Worm (Caenorhabditis elegans) whole organism, late embryonic: ENCODE results near the gene acs-7.

Experiments
- C08G9.2 ChIP-seq: sonication (generic microtip); optimal IDR thresholded peaks from 2 replicates; lab custom pipeline; 2016; ENCODE audit warnings: mild to moderate bottlenecking, missing genetic modification characterization, moderate library complexity, missing compliant biosample characterization
- Y22D7AL.16 ChIP-seq: sonication (generic microtip); optimal IDR thresholded peaks from 2 replicates; lab custom pipeline; 2016; ENCODE audit warnings: missing genetic modification characterization, missing compliant biosample characterization
- ahr-1 ChIP-seq: sonication (generic microtip); optimal IDR thresholded peaks from 2 replicates; lab custom pipeline; 2016; ENCODE audit warnings: missing genetic modification characterization, missing compliant biosample characterization
- ama-1 ChIP-seq: fragments of 150-350 bp; optimal IDR thresholded peaks from 2 replicates; lab custom pipeline; 2014
- ceh-18 ChIP-seq: sonication (generic microtip); optimal IDR thresholded peaks from 2 replicates; lab custom pipeline; 2016; ENCODE audit warnings: missing genetic modification characterization, missing compliant biosample characterization
- ceh-2 ChIP-seq: sonication (generic microtip); optimal IDR thresholded peaks from 2 replicates; lab custom pipeline; 2016; ENCODE audit warnings: missing genotype, missing genetic modification characterization, missing compliant biosample characterization
- ceh-22 ChIP-seq: sonication (generic microtip); optimal IDR thresholded peaks from 2 replicates; lab custom pipeline; 2017; ENCODE audit warnings: missing biosample characterization, missing genetic modification characterization
- ceh-24 ChIP-seq: sonication (generic microtip); optimal IDR thresholded peaks from 2 replicates; lab custom pipeline; 2016; ENCODE audit warnings: mild to moderate bottlenecking, missing genetic modification characterization, missing compliant biosample characterization
- ceh-31 ChIP-seq: sonication (generic microtip); optimal IDR thresholded peaks from 2 replicates; lab custom pipeline; 2016; ENCODE audit warnings: missing genetic modification characterization, missing compliant biosample characterization
- ceh-34 ChIP-seq: sonication (generic microtip); optimal IDR thresholded peaks from 2 replicates; lab custom pipeline; 2016; ENCODE audit warnings: mild to moderate bottlenecking, missing genetic modification characterization, missing compliant biosample characterization
- ceh-45 ChIP-seq: fragments of 200-800 bp; sonication (Bioruptor generic); IDR thresholded peaks from 2 replicates; pipeline ENCODE4 v1.3.6; 2022; ENCODE audit warnings: missing genetic modification reagents, missing genetic modification characterization, missing compliant biosample characterization
- ceh-48 ChIP-seq: sonication (generic microtip); optimal IDR thresholded peaks from 2 replicates; lab custom pipeline; 2016; ENCODE audit warnings: missing genetic modification characterization, inconsistent platforms, missing compliant biosample characterization
- ceh-6 ChIP-seq: fragments of 200-800 bp; sonication (Bioruptor generic); optimal IDR thresholded peaks from 2 replicates; lab custom pipeline; 2018; ENCODE audit warnings: mild to moderate bottlenecking, missing genetic modification characterization, missing compliant biosample characterization
- ceh-9 ChIP-seq: sonication (generic microtip); optimal IDR thresholded peaks from 2 replicates; lab custom pipeline; 2016; ENCODE audit warnings: mild to moderate bottlenecking, missing genetic modification characterization, inconsistent platforms, missing compliant biosample characterization
- elt-2 ChIP-seq: sonication (generic microtip); optimal IDR thresholded peaks from 2 replicates; lab custom pipeline; 2016; ENCODE audit warnings: missing genetic modification reagents, missing genetic modification characterization, missing compliant biosample characterization
- fkh-6 ChIP-seq: sonication (generic microtip); optimal IDR thresholded peaks from 2 replicates; lab custom pipeline; 2016; ENCODE audit warnings: missing genetic modification characterization, missing compliant biosample characterization
- hlh-13 ChIP-seq: fragments of 200-800 bp; sonication (Bioruptor generic); optimal IDR thresholded peaks from 2 replicates; lab custom pipeline; 2018; ENCODE audit warnings: mild to moderate bottlenecking, missing genetic modification characterization, missing compliant biosample characterization
- hlh-8 ChIP-seq: sonication (generic microtip); optimal IDR thresholded peaks from 2 replicates; lab custom pipeline; 2016; ENCODE audit warnings: missing genotype, missing genetic modification characterization, missing compliant biosample characterization
- madf-2 ChIP-seq: sonication (generic microtip); optimal IDR thresholded peaks from 2 replicates; lab custom pipeline; 2017; ENCODE audit warnings: missing genetic modification characterization, missing compliant biosample characterization
- mec-3 ChIP-seq: sonication (generic microtip); optimal IDR thresholded peaks from 2 replicates; lab custom pipeline; 2016; ENCODE audit warnings: borderline replicate concordance, missing genetic modification characterization, missing compliant biosample characterization
- nfya-1 ChIP-seq: sonication (generic microtip); optimal IDR thresholded peaks from 2 replicates; lab custom pipeline; 2017; ENCODE audit warnings: missing genetic modification characterization, mild to moderate bottlenecking, missing compliant biosample characterization, antibody characterized with exemption, moderate library complexity
- nhr-11 ChIP-seq: fragments of 150-350 bp; optimal IDR thresholded peaks from 2 replicates; lab custom pipeline; 2014; ENCODE audit warnings: missing biosample characterization, missing genetic modification characterization
- nhr-232 ChIP-seq: sonication (generic microtip); optimal IDR thresholded peaks from 2 replicates; lab custom pipeline; 2016; ENCODE audit warnings: missing genetic modification characterization, missing compliant biosample characterization
- pag-3 ChIP-seq: sonication (generic microtip); optimal IDR thresholded peaks from 2 replicates; lab custom pipeline; 2016; ENCODE audit warnings: missing compliant biosample characterization, missing genetic modification characterization, borderline replicate concordance
- pha-2 ChIP-seq: sonication (generic microtip); optimal IDR thresholded peaks from 2 replicates; lab custom pipeline; 2017; ENCODE audit warnings: mild to moderate bottlenecking, missing genetic modification characterization, missing compliant biosample characterization
- pqm-1 ChIP-seq: sonication (generic microtip); optimal IDR thresholded peaks from 2 replicates; lab custom pipeline; 2016; ENCODE audit warnings: missing genetic modification characterization, missing compliant biosample characterization
- ref-2 ChIP-seq: sonication (generic microtip); optimal IDR thresholded peaks from 2 replicates; lab custom pipeline; 2016; ENCODE audit warnings: missing genetic modification characterization, missing compliant biosample characterization
- rnt-1 ChIP-seq: sonication (generic microtip); optimal IDR thresholded peaks from 2 replicates; lab custom pipeline; 2016; ENCODE audit warnings: missing genetic modification characterization, missing compliant biosample characterization
- sdc-2 ChIP-seq: sonication (generic microtip); optimal IDR thresholded peaks from 2 replicates; lab custom pipeline; 2016; ENCODE audit warnings: missing genotype, missing genetic modification characterization, missing compliant biosample characterization
- sox-2 ChIP-seq: fragments of 200-800 bp; sonication (Bioruptor generic); IDR thresholded peaks from 2 replicates; pipeline ENCODE4 v1.3.6; 2022; ENCODE audit warnings: missing genetic modification reagents, missing genetic modification characterization, missing compliant biosample characterization
- syd-9 ChIP-seq: sonication (generic microtip); optimal IDR thresholded peaks from 2 replicates; lab custom pipeline; 2016; ENCODE audit warnings: mild to moderate bottlenecking, missing genetic modification characterization, moderate library complexity, missing compliant biosample characterization
- tbx-2 ChIP-seq: sonication (generic microtip); optimal IDR thresholded peaks from 2 replicates; lab custom pipeline; 2016; ENCODE audit warnings: missing genetic modification characterization, missing compliant biosample characterization
- tbx-7 ChIP-seq: sonication (generic microtip); optimal IDR thresholded peaks from 2 replicates; lab custom pipeline; 2016; ENCODE audit warnings: missing genotype, missing genetic modification characterization, missing compliant biosample characterization
- unc-3 ChIP-seq, 2 experiments: fragments of 200-800 bp in 1 of 2; sonication (Bioruptor generic) in 1 of 2; sonication (generic microtip) in 1 of 2; conservative IDR thresholded peaks in 1 of 2; optimal IDR thresholded peaks in 1 of 2; 2 replicates each; pipeline versions ENCODE4 v1.3.6 to Lab custom; 2016 to 2022; ENCODE audit warnings: missing compliant biosample characterization in 2 of 2, missing genetic modification characterization in 2 of 2, missing genetic modification reagents in 1 of 2
- unc-42 ChIP-seq: sonication (generic microtip); optimal IDR thresholded peaks from 2 replicates; lab custom pipeline; 2016; ENCODE audit warnings: missing genotype, missing genetic modification characterization, missing compliant biosample characterization
- unc-55 ChIP-seq: sonication (generic microtip); optimal IDR thresholded peaks from 2 replicates; lab custom pipeline; 2017; ENCODE audit warnings: missing biosample characterization, missing genetic modification reagents, missing genetic modification characterization
- zip-5 ChIP-seq: sonication (generic microtip); optimal IDR thresholded peaks from 2 replicates; lab custom pipeline; 2016; ENCODE audit warnings: missing genetic modification characterization, missing compliant biosample characterization

Gene acs-7

ce11 chrII:9254187-9254586 is 37.6 kb upstream of the acs-7 start, which contains the start of gene nlp-82:
Gene nlp-82, minus strand, starts transcription at chrII:9254287.
- TF ChIP-seq ceh-34 (tag; lab: Kevin White, UChicago) (no peak), ceh-22 (tag; lab: Kevin White, UChicago) (no peak), unc-55 (GFP tag; lab: Kevin White, UChicago) (no peak), Y22D7AL.16 (tag; lab: Kevin White, UChicago) (no peak), ref-2 (no peak), nhr-232 (tag; lab: Kevin White, UChicago) (no peak), ama-1 (lab: Kevin White, UChicago) (no peak), pqm-1 (tag; lab: Kevin White, UChicago) (no peak), sox-2 (GFP tag; lab: Robert Waterston, UW) (no peak), fkh-6 (tag; lab: Kevin White, UChicago) (no peak), ceh-48 (tag; lab: Kevin White, UChicago) (no peak), elt-2 (no peak), tbx-2 (tag; lab: Kevin White, UChicago) (no peak), ceh-31 (tag; lab: Kevin White, UChicago) (no peak), ahr-1 (tag; lab: Kevin White, UChicago) (no peak)

ce11 chrII:9258034-9258556 is 33.7 kb upstream of the acs-7 start:
- TF ChIP-seq C08G9.2 (no peak), ceh-24 (peak; percentile 9), pha-2 (tag; lab: Kevin White, UChicago) (no peak), ceh-2 (tag; lab: Kevin White, UChicago) (no peak), madf-2 (peak; percentile 25), ceh-45 (GFP tag; lab: Robert Waterston, UW) (no peak), ceh-6 (peak; percentile 17)

- TF ChIP-seq ceh-9 (tag; lab: Kevin White, UChicago) (no peak), ama-1 (lab: Kevin White, UChicago) (peak; percentile 68)
These were observed 33.3 kb upstream of the acs-7 start for ce11 chrII:9258566-9258965.

- TF ChIP-seq ama-1 (lab: Kevin White, UChicago) (peak; percentile 65), nhr-11 (tag; lab: Kevin White, UChicago) (no peak), unc-55 (GFP tag; lab: Kevin White, UChicago) (peak; percentile 19), nfya-1 (tag; lab: Kevin White, UChicago) (peak; percentile 5)
- TF ChIP-seq, all 69 proteins: peak for 3
These were observed 31.8 kb upstream of the acs-7 start for ce11 chrII:9260026-9260425.

ce11 chrII:9261403-9261802 is 30.4 kb upstream of the acs-7 start:
- TF ChIP-seq tbx-7 (tag; lab: Kevin White, UChicago) (no peak), unc-3 (GFP tag; conservative IDR thresholded peaks at IDR 0.05; lab: Robert Waterston, UW) (no peak), unc-3 (tag; optimal IDR thresholded peaks at IDR 0.05; lab: Kevin White, UChicago) (peak; percentile 16), unc-42 (tag; lab: Kevin White, UChicago) (peak; percentile 5), ceh-22 (tag; lab: Kevin White, UChicago) (no peak), tbx-2 (tag; lab: Kevin White, UChicago) (no peak)

- TF ChIP-seq zip-5 (tag; lab: Kevin White, UChicago) = no peak
- TF ChIP-seq sdc-2 (tag; lab: Kevin White, UChicago) = peak; percentile 42
- TF ChIP-seq syd-9 (tag; lab: Kevin White, UChicago) = peak; percentile 21
- peak; percentile 67 for TF ChIP-seq ama-1 (lab: Kevin White, UChicago)
- peak; percentile 54 for TF ChIP-seq ceh-18 (tag; lab: Kevin White, UChicago)
- TF ChIP-seq rnt-1 (tag; lab: Kevin White, UChicago) = peak; percentile 53
- TF ChIP-seq tbx-7 (tag; lab: Kevin White, UChicago) = no peak
- TF ChIP-seq mec-3 (tag; lab: Kevin White, UChicago) = no peak
- peak; percentile 77 for TF ChIP-seq unc-55 (GFP tag; lab: Kevin White, UChicago)
- TF ChIP-seq hlh-8 (tag; lab: Kevin White, UChicago) = no peak
- no peak for TF ChIP-seq pag-3 (tag; lab: Kevin White, UChicago)
- TF ChIP-seq hlh-13 = no peak
These were observed 29.8 kb upstream of the acs-7 start, which contains the start of gene aqp-2 for ce11 chrII:9261931-9262562. Gene aqp-2, minus strand, starts transcription at chrII:9261981.
